Worm (Caenorhabditis elegans): Measurements from ENCODE around the gene sup-18.

Gene sup-18

DNA sequence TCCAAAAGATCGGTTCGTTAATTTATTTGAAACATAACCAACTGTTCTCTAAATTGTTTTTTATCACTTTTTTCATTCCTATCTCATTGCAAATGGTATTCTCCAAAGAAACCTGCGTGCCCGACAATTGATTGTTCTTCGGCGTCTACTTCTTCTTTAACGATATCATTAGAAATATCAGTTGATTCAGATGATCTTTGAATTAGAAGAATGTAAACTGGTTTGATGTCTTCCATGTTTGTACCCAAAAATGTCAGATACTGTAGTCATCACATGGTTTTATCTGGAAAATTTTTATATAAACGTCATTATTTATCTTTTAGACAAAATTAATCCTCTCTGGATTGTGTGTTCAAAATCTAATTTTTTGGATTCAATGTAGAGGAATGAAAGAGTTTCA, 19.0 kb upstream of the sup-18 start:
- TF ChIP-seq unc-62 (GFP tag; optimal IDR thresholded peaks at IDR 0.05) (no peak), fos-1 (tag; optimal IDR thresholded peaks at IDR 0.05) (no peak), zag-1 (tag; optimal IDR thresholded peaks at IDR 0.05) (no peak), lsy-12 (tag; optimal IDR thresholded peaks at IDR 0.05) (no peak), elt-3 (tag; optimal IDR thresholded peaks at IDR 0.05) (no peak), fkh-2 (tag; optimal IDR thresholded peaks at IDR 0.05) (no peak), ZK546.5 (tag; optimal IDR thresholded peaks at IDR 0.05) (no peak), nhr-28 (tag; optimal IDR thresholded peaks at IDR 0.05) (no peak), nhr-76 (tag; optimal IDR thresholded peaks at IDR 0.05) (peak; percentile 22), nhr-25 (tag; optimal IDR thresholded peaks at IDR 0.05) (peak; percentile 12), nhr-43 (tag; optimal IDR thresholded peaks at IDR 0.05; ENCODE audit: poor library complexity, severe bottlenecking) (peak; percentile 57), ztf-4 (tag; optimal IDR thresholded peaks at IDR 0.05) (no peak), R02D3.7 (tag; optimal IDR thresholded peaks at IDR 0.05) (no peak), ceh-28 (tag; optimal IDR thresholded peaks at IDR 0.05) (peak; percentile 2), nfya-1 (tag; optimal IDR thresholded peaks at IDR 0.05; ENCODE audit: insufficient read depth) (no peak), nhr-23 (tag; optimal IDR thresholded peaks at IDR 0.05) (peak; percentile 71), pha-4 (tag; optimal IDR thresholded peaks at IDR 0.05) (no peak), snpc-4 (tag; optimal IDR thresholded peaks at IDR 0.05) (no peak), nhr-67 (tag; optimal IDR thresholded peaks at IDR 0.05) (no peak)

DNA sequence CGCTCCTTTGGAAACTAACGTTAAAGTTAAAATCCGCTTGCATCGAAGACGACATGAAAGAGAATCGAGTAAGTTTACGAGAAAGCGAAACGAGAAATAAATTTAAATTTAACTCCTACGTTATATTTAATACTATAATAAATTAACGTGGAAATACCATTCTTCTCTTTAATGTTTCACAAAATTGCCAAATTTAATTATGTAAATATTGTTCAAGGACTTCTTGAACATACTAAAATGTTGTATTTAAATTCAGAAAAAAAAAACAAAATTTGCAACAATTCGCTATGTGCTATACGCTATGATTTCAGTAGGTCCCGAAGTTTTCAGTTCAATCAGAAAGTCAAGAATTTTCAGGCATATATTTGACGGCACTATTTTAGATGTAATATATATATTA, 18.2 kb upstream of the sup-18 start, which contains the start of gene ZK688.10:
TSS of gene ZK688.10 (minus strand) at position 101 of the 400 bp plus-strand sequence.
- TF ChIP-seq ceh-82 (tag; optimal IDR thresholded peaks at IDR 0.05) (no peak), nhr-43 (tag; optimal IDR thresholded peaks at IDR 0.05; ENCODE audit: poor library complexity, severe bottlenecking) (no peak), fkh-2 (tag; optimal IDR thresholded peaks at IDR 0.05) (no peak), mml-1 (tag; optimal IDR thresholded peaks at IDR 0.05) (no peak), nhr-237 (tag; optimal IDR thresholded peaks at IDR 0.05) (no peak), eor-1 (tag; optimal IDR thresholded peaks at IDR 0.05) (no peak), elt-2 (tag; optimal IDR thresholded peaks at IDR 0.05) (no peak), lsy-12 (tag; optimal IDR thresholded peaks at IDR 0.05) (no peak), mdl-1 (tag; optimal IDR thresholded peaks at IDR 0.05) (no peak), fkh-10 (GFP tag; optimal IDR thresholded peaks at IDR 0.05) (no peak)

ce11 chrIII:7894724-7895123, 16.0 kb upstream of the sup-18 start, which contains the start of gene ZK688.4:
TSS of gene ZK688.4 (plus strand) at chrIII:7895024.
- TF ChIP-seq nhr-237 (tag; optimal IDR thresholded peaks at IDR 0.05) (no peak), zag-1 (tag; optimal IDR thresholded peaks at IDR 0.05) (no peak), nhr-23 (tag; optimal IDR thresholded peaks at IDR 0.05) (no peak), elt-1 (tag; optimal IDR thresholded peaks at IDR 0.05) (no peak), fos-1 (tag; optimal IDR thresholded peaks at IDR 0.05) (no peak), skn-1 (tag; optimal IDR thresholded peaks at IDR 0.05) (no peak), pha-4 (tag; optimal IDR thresholded peaks at IDR 0.05) (no peak), nhr-11 (tag; optimal IDR thresholded peaks at IDR 0.05) (no peak), nhr-12 (tag; optimal IDR thresholded peaks at IDR 0.05) (no peak), egl-5 (tag; optimal IDR thresholded peaks at IDR 0.05) (no peak), R02D3.7 (tag; optimal IDR thresholded peaks at IDR 0.05) (no peak), nfya-1 (tag; optimal IDR thresholded peaks at IDR 0.05; ENCODE audit: insufficient read depth) (no peak), lin-39 (tag; optimal IDR thresholded peaks at IDR 0.05) (no peak), unc-39 (tag; optimal IDR thresholded peaks at IDR 0.05) (no peak), pqm-1 (tag; optimal IDR thresholded peaks at IDR 0.05) (no peak)

ce11 chrIII:7893224-7893623, 14.5 kb upstream of the sup-18 start:
- TF ChIP-seq nfya-1 (tag; optimal IDR thresholded peaks at IDR 0.05; ENCODE audit: insufficient read depth), result peak; percentile 7
- no peak for TF ChIP-seq elt-2 (tag; optimal IDR thresholded peaks at IDR 0.05)

DNA sequence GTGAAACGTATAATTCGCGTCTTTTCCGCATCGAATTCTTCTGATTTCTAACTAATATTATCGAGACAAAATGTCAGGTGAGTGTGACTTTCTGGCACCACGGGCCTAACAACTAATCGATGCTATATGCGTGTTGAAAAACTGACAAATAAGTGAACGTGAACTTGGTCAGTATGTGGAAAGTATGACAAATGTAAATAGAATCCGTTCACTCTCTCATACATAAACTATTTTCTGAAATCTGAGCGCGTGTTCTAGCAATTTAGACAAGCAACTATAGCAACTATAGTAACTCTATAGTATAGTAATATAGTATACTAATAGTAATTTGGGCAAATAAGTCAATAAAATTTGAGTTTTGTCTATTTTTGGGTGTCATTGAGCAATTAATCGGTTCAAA, 13.6 kb upstream of the sup-18 start:
- TF ChIP-seq lin-15B (tag; optimal IDR thresholded peaks at IDR 0.05) (no peak), pha-4 (tag; optimal IDR thresholded peaks at IDR 0.05) (peak; percentile 68)
